Fruit fly (Drosophila melanogaster) whole organism, pupa: ENCODE results near the gene CG5892.

Experiments used
- CG10348 ChIP-seq: fragments of 200-800 bp; sonication (Bioruptor generic); IDR thresholded peaks from 2 replicates; pipeline ENCODE4 v1.3.6; 2022; ENCODE audit warnings: missing biosample characterization, missing genetic modification characterization
- CG8159 ChIP-seq: fragments of 200-800 bp; sonication (Bioruptor generic); optimal IDR thresholded peaks from 3 replicates; lab custom pipeline; 2018; ENCODE audit warnings: missing biosample characterization, mild to moderate bottlenecking, missing genetic modification characterization, moderate library complexity
- D1 ChIP-seq: fragments of 200-800 bp; sonication (Bioruptor generic); optimal IDR thresholded peaks from 2 replicates; lab custom pipeline; 2018; ENCODE audit warnings: missing biosample characterization, mild to moderate bottlenecking, missing genetic modification characterization, moderate library complexity
- Ets98B ChIP-seq: fragments of 200-800 bp; sonication (Bioruptor generic); IDR thresholded peaks from 2 replicates; pipeline ENCODE4 v1.3.6; 2022; ENCODE audit warnings: missing biosample characterization, missing genetic modification characterization

DNA sequence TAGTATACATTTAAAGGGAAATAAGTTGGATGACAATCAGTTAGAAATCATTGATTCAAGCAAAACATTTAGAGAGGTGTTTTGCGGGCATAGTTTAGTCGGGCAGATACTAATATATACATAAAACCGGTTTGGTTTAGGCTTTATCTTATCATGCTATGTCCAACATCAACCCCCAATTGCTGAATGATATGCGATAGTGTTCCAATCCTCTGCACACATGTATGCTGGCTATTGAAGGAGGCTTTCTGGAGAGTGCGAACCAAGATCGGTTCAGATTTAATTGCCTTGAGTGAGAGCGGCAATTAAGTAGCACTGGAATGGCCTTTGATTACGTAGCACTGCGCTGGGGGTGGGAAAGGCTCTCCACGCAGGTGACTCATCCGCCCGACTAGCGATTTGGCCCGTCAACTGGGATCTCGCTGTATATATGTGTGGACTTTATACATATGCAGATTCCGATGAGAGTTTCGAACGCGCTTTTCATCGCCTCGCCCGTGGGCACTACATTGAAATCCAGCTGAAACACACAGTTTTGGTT lies 25.6 kb downstream of the CG5892 start:
- no peak for TF ChIP-seq CG8159 (tag; lab: Kevin White, UChicago)
- no peak for TF ChIP-seq CG10348
- no peak for TF ChIP-seq D1
- no peak for TF ChIP-seq Ets98B (GFP tag; lab: Robert Waterston, UW)
